Fruit fly (Drosophila melanogaster) whole organism, wandering third instar larva: ENCODE data around the gene CG7352.

Source experiments
- Abd-B ChIP-seq: fragments of >200 bp; optimal IDR thresholded peaks from 2 replicates; lab custom pipeline; 2017; ENCODE audit warnings: missing biosample characterization, missing genetic modification characterization
- CG32264 ChIP-seq: fragments of 200-800 bp; sonication (Bioruptor generic); optimal IDR thresholded peaks from 2 replicates; lab custom pipeline; 2016; ENCODE audit warnings: missing biosample characterization, missing genetic modification characterization
- CG9705 ChIP-seq: fragments of 200-800 bp; sonication (Bioruptor generic); optimal IDR thresholded peaks from 2 replicates; lab custom pipeline; 2018; ENCODE audit warnings: missing biosample characterization, mild to moderate bottlenecking, missing genetic modification characterization
- CrebA ChIP-seq: fragments of 200-800 bp; sonication (Bioruptor generic); optimal IDR thresholded peaks from 2 replicates; lab custom pipeline; 2016; ENCODE audit warnings: missing biosample characterization, mild to moderate bottlenecking, missing genetic modification characterization, borderline replicate concordance
- Dfd ChIP-seq: fragments of >200 bp; optimal IDR thresholded peaks from 2 replicates; lab custom pipeline; 2017; ENCODE audit warnings: missing biosample characterization, missing genetic modification characterization
- Dif ChIP-seq: fragments of 200-275, 200-300 bp; sonication (Bioruptor generic); optimal IDR thresholded peaks from 2 replicates; lab custom pipeline; 2018; ENCODE audit warnings: missing biosample characterization, missing genetic modification characterization; ENCODE audit not compliant: partially characterized antibody
- GATAd ChIP-seq: sonication (Bioruptor generic); optimal IDR thresholded peaks from 2 replicates; lab custom pipeline; 2016; ENCODE audit warnings: missing biosample characterization, missing genetic modification characterization
- HLH106 ChIP-seq: fragments of 200-800 bp; optimal IDR thresholded peaks from 3 replicates; lab custom pipeline; 2019; ENCODE audit warnings: missing biosample characterization, mild to moderate bottlenecking, missing genetic modification characterization, moderate library complexity
- Hnf4 ChIP-seq: fragments of 200-800 bp; sonication (Bioruptor generic); optimal IDR thresholded peaks from 2 replicates; lab custom pipeline; 2016; ENCODE audit warnings: missing biosample characterization, mild to moderate bottlenecking, missing genetic modification characterization
- Hr78 ChIP-seq: fragments of >200 bp; optimal IDR thresholded peaks from 2 replicates; lab custom pipeline; 2017; ENCODE audit warnings: missing biosample characterization, missing genetic modification characterization
- Hr83 ChIP-seq: fragments of 200-300 bp; sonication (Bioruptor generic); optimal IDR thresholded peaks from 2 replicates; lab custom pipeline; 2016; ENCODE audit warnings: missing biosample characterization, mild to moderate bottlenecking, missing genetic modification characterization, moderate library complexity; ENCODE audit not compliant: poor library complexity, severe bottlenecking
- Jra ChIP-seq: sonication (Bioruptor generic); optimal IDR thresholded peaks from 2 replicates; lab custom pipeline; 2016; ENCODE audit warnings: missing biosample characterization, missing genetic modification characterization
- Mio ChIP-seq: sonication (Bioruptor generic); optimal IDR thresholded peaks from 2 replicates; lab custom pipeline; 2016; ENCODE audit warnings: missing biosample characterization, missing genetic modification characterization
- Myc ChIP-seq: fragments of >200 bp; optimal IDR thresholded peaks from 2 replicates; lab custom pipeline; 2017
- N ChIP-seq: fragments of >200 bp; optimal IDR thresholded peaks from 2 replicates; lab custom pipeline; 2018; ENCODE audit warnings: missing biosample characterization, missing external identifiers, missing genetic modification characterization
- OdsH ChIP-seq: fragments of 200-800 bp; sonication (Bioruptor generic); optimal IDR thresholded peaks from 2 replicates; lab custom pipeline; 2016; ENCODE audit warnings: missing biosample characterization, mild to moderate bottlenecking, missing genetic modification characterization
- Rel ChIP-seq, 2 experiments: fragments of 200-800 bp; sonication (Bioruptor generic) in 1 of 2; optimal IDR thresholded peaks; 2 replicates in 1 of 2; 3 replicates in 1 of 2; lab custom pipeline; 2016 to 2019; ENCODE audit warnings: mild to moderate bottlenecking in 2 of 2, missing biosample characterization in 2 of 2, missing genetic modification characterization in 2 of 2, moderate library complexity in 1 of 2
- Sp1 ChIP-seq: fragments of 200-800 bp; sonication (Bioruptor generic); optimal IDR thresholded peaks from 3 replicates; lab custom pipeline; 2019; ENCODE audit warnings: missing biosample characterization, mild to moderate bottlenecking, missing genetic modification characterization, moderate library complexity
- Vsx2 ChIP-seq: fragments of 200-300, 225-300 bp; sonication (Bioruptor generic); optimal IDR thresholded peaks from 2 replicates; lab custom pipeline; 2018; ENCODE audit warnings: missing biosample characterization, missing genetic modification characterization; ENCODE audit not compliant: partially characterized antibody
- br ChIP-seq: fragments of 200-800 bp; sonication (Bioruptor generic); optimal IDR thresholded peaks from 2 replicates; lab custom pipeline; 2016; ENCODE audit warnings: missing biosample characterization, missing genetic modification characterization
- brk ChIP-seq: fragments of 200-800 bp; sonication (Bioruptor generic); optimal IDR thresholded peaks from 2 replicates; lab custom pipeline; 2016; ENCODE audit warnings: missing biosample characterization, mild to moderate bottlenecking, missing genetic modification characterization
- dl ChIP-seq, 2 experiments: fragments of 175-275, 200-275 bp in 1 of 2; fragments of 200-275 bp in 1 of 2; sonication (Bioruptor generic); optimal IDR thresholded peaks; lab custom pipeline; 2018; ENCODE audit warnings: mild to moderate bottlenecking in 2 of 2, missing biosample characterization in 2 of 2, missing genetic modification characterization in 2 of 2, moderate library complexity in 2 of 2; ENCODE audit not compliant: partially characterized antibody in 2 of 2, insufficient read depth in 1 of 2
- dmrt93B ChIP-seq: fragments of 200-800 bp; sonication (Bioruptor generic); optimal IDR thresholded peaks from 2 replicates; lab custom pipeline; 2018; ENCODE audit warnings: missing biosample characterization, mild to moderate bottlenecking, missing genetic modification characterization
- dsf ChIP-seq: sonication (Bioruptor generic); optimal IDR thresholded peaks from 2 replicates; lab custom pipeline; 2016; ENCODE audit warnings: missing biosample characterization, missing genetic modification characterization, borderline replicate concordance
- ey ChIP-seq: fragments of 200-800 bp; sonication (Bioruptor generic); optimal IDR thresholded peaks from 2 replicates; lab custom pipeline; 2016; ENCODE audit warnings: missing biosample characterization, missing genetic modification characterization
- foxo ChIP-seq, 2 experiments: fragments of 200-800 bp; sonication (Bioruptor generic); optimal IDR thresholded peaks; 2 replicates in 1 of 2; 3 replicates in 1 of 2; lab custom pipeline; 2016 to 2017; ENCODE audit warnings: missing biosample characterization in 2 of 2, missing genetic modification characterization in 2 of 2
- fru ChIP-seq: fragments of 200-800 bp; sonication (Bioruptor generic); optimal IDR thresholded peaks from 3 replicates; lab custom pipeline; 2016; ENCODE audit warnings: missing biosample characterization, mild to moderate bottlenecking, missing genetic modification characterization
- h ChIP-seq: fragments of 200-800 bp; sonication (Bioruptor generic); optimal IDR thresholded peaks from 3 replicates; lab custom pipeline; 2016; ENCODE audit warnings: missing biosample characterization, mild to moderate bottlenecking, missing genetic modification characterization
- jim ChIP-seq: fragments of 175-275, 200-325 bp; sonication (Bioruptor generic); optimal IDR thresholded peaks from 2 replicates; lab custom pipeline; 2016; ENCODE audit warnings: missing biosample characterization, mild to moderate bottlenecking, missing genetic modification characterization
- lola ChIP-seq: fragments of >200 bp; optimal IDR thresholded peaks from 2 replicates; lab custom pipeline; 2017; ENCODE audit warnings: missing biosample characterization, missing genetic modification characterization
- pan ChIP-seq: fragments of >200 bp; optimal IDR thresholded peaks from 2 replicates; lab custom pipeline; 2017
- psq ChIP-seq: fragments of 200-800 bp; sonication (Bioruptor generic); optimal IDR thresholded peaks from 3 replicates; lab custom pipeline; 2017; ENCODE audit warnings: missing biosample characterization, mild to moderate bottlenecking, missing genetic modification characterization, moderate library complexity
- rgr ChIP-seq: fragments of 200-800 bp; sonication (Bioruptor generic); optimal IDR thresholded peaks from 3 replicates; lab custom pipeline; 2016; ENCODE audit warnings: missing biosample characterization, mild to moderate bottlenecking, missing genetic modification characterization
- sage ChIP-seq: fragments of 200-800 bp; sonication (Bioruptor generic); optimal IDR thresholded peaks from 2 replicates; lab custom pipeline; 2016; ENCODE audit warnings: missing biosample characterization, mild to moderate bottlenecking, missing genetic modification characterization
- sv ChIP-seq: fragments of 200-800 bp; sonication (Bioruptor generic); optimal IDR thresholded peaks from 3 replicates; lab custom pipeline; 2016; ENCODE audit warnings: missing biosample characterization, missing genetic modification characterization
- tai ChIP-seq: sonication (Bioruptor generic); optimal IDR thresholded peaks from 2 replicates; lab custom pipeline; 2016; ENCODE audit warnings: missing biosample characterization, missing genetic modification characterization
- usp ChIP-seq: fragments of >200 bp; optimal IDR thresholded peaks from 2 replicates; lab custom pipeline; 2017; ENCODE audit warnings: missing biosample characterization, missing genetic modification characterization
- woc ChIP-seq: sonication (Bioruptor generic); optimal IDR thresholded peaks from 2 replicates; lab custom pipeline; 2016; ENCODE audit warnings: missing biosample characterization, mild to moderate bottlenecking, missing genetic modification characterization

CG7352 gene

DNA sequence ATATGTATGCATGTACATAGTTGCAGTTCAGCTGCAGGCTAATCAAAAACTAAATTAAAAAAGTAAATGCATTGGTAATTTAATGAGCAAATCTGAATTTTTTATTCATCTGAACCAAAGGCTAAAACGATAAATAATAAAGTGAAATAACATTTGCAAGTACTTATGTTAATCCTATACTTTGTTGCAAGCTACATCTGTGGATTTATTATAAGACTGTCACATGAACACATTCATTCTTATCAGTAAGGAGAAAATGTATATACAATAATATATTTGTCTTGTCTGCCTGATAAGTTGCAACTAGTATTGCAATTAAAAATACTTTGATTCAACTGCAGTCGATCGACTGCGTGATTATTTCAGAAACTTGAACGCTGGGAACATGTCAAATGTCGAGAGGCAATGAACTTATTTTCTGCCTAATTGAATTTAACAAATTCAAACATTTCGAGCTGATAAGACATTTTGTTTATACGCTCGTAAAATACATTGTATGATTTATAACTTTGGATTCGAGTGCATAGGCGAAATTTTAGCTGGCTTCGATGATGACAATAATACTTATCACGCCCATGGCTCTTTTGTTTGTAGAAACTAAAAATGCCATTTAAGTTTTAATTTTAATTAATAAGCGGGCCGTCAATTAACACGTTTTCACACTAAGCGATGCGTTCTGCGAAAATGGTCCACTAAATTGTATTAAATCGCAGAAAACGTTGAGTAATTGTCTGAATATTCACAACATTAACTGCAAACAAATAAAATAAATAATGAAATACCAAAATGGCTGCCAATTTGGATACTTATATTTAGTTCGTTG lies 19.2 kb upstream of the CG7352 start:
- TF ChIP-seq br (GFP tag; lab: Kevin White, UChicago) (no peak), Hnf4 (GFP tag; lab: Kevin White, UChicago) (no peak)

DNA sequence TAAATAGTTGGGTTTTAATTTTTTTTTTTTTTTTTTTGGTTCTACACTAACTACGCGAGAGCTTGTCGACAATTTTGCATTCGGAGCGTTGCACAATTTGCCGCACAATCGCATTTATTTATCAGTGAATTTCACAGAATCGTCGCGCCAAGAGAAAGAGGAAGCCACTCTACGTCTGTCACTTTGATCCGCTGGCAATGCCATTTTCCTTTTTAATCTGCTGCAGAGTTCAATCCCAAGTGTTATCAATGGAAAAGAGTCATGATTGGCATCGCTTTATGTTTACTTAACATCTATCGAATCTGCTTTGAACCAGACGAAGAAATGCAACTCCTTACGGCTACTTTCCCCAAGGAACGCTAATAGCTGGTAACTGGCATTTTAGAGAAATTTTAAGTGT lies 17.8 kb upstream of the CG7352 start:
- no peak for TF ChIP-seq CG9705 (GFP tag; lab: Kevin White, UChicago)
- no peak for TF ChIP-seq pan (lab: Kevin White, UChicago)
- no peak for TF ChIP-seq dmrt93B (GFP tag; lab: Kevin White, UChicago)
- no peak for TF ChIP-seq ey (GFP tag; lab: Kevin White, UChicago)
- TF ChIP-seq N (GFP tag; lab: Kevin White, UChicago): no peak
- no peak for TF ChIP-seq GATAd
- no peak for TF ChIP-seq CrebA
- TF ChIP-seq usp: no peak

DNA sequence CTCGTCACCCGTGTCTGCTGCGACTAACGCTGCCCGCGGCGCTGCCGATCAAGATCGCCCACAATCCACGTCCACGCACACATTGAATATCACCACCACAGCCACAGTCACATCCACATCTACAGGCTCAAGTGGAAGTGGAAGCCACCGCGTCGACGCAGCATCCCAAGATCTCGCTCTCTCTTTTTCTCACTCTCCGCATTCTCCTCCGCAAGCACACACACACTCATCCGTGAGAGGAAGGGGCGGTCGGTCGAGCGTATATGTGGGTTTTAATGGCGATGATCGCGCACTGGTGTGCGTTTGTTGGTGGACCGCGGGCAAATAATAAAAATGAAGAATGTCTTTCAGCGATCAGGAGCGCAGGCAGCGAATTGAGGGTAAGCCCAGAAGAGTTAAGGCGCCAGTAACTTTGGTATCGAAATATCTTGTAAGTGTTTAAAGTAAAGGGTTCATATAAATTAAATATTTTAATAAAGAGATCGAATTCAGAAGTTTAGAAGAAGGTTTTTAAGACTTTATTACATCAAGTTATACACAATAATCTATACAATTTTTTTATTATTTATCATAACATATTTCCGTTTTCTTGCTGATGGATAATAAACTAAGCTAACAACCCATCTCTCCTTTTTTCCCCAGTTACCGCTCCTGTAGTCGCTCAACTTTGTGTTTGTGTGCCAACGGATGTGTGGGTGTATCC lies 13.5 kb upstream of the CG7352 start, which contains the start of gene Poxm:
Gene Poxm (minus strand): TSS at position 25 of the 703 bp plus-strand sequence.
- no peak for TF ChIP-seq CrebA
- peak; percentile 97 for TF ChIP-seq dmrt93B (GFP tag; lab: Kevin White, UChicago)
- TF ChIP-seq rgr (GFP tag; lab: Kevin White, UChicago): peak; percentile 81
- no peak for TF ChIP-seq woc (GFP tag; lab: Kevin White, UChicago)
- TF ChIP-seq Hr83: peak; percentile 19
- TF ChIP-seq Myc (lab: Kevin White, UChicago): no peak
- no peak for TF ChIP-seq Hr78 (GFP tag; lab: Kevin White, UChicago)
- TF ChIP-seq Rel (GFP tag; optimal IDR thresholded peaks at IDR 0.05; lab: Kevin White, UChicago): no peak
- TF ChIP-seq Rel (tag; optimal IDR thresholded peaks at IDR 0.05; lab: Kevin White, UChicago): peak; percentile 54
- TF ChIP-seq sage: peak; percentile 69
- no peak for TF ChIP-seq brk
- peak; percentile 17 for TF ChIP-seq Mio (GFP tag; lab: Kevin White, UChicago)
- peak; percentile 87 for TF ChIP-seq CG9705 (GFP tag; lab: Kevin White, UChicago)
- no peak for TF ChIP-seq pan (lab: Kevin White, UChicago)
- TF ChIP-seq tai: no peak
- peak; percentile 44 for TF ChIP-seq N (GFP tag; lab: Kevin White, UChicago)
- TF ChIP-seq GATAd: no peak
- peak; percentile 83 for TF ChIP-seq sv (GFP tag; lab: Kevin White, UChicago)
- no peak for TF ChIP-seq Vsx2
- TF ChIP-seq psq: peak; percentile 89
- no peak for TF ChIP-seq Abd-B
- peak; percentile 1 for TF ChIP-seq CG32264 (GFP tag; lab: Kevin White, UChicago)
- TF ChIP-seq Jra: peak; percentile 26
- peak; percentile 83 for TF ChIP-seq Dfd (GFP tag; lab: Kevin White, UChicago)
- TF ChIP-seq h: peak; percentile 90
- peak; percentile 95 for TF ChIP-seq HLH106
- TF ChIP-seq dl (GFP tag; optimal IDR thresholded peaks at IDR 0.05; lab: Kevin White, UChicago; ENCODE audit: insufficient read depth in 1 of 2, partially characterized antibody in 2 of 2): peak; percentile 45 to 52
- peak in 1 of 2 experiments; percentile 93 for TF ChIP-seq foxo (GFP tag; optimal IDR thresholded peaks at IDR 0.05; lab: Kevin White, UChicago)
- no peak for TF ChIP-seq lola (GFP tag; lab: Kevin White, UChicago)
- peak; percentile 78 for TF ChIP-seq Dif
- TF ChIP-seq Hnf4 (GFP tag; lab: Kevin White, UChicago): peak; percentile 49
- peak; percentile 62 for TF ChIP-seq br (GFP tag; lab: Kevin White, UChicago)
- no peak for TF ChIP-seq jim (GFP tag; lab: Kevin White, UChicago)
- TF ChIP-seq ey (GFP tag; lab: Kevin White, UChicago): peak; percentile 79
- TF ChIP-seq OdsH: peak; percentile 85
- TF ChIP-seq fru: peak; percentile 90
- TF ChIP-seq Sp1 (GFP tag; lab: Kevin White, UChicago): peak; percentile 94
- peak; percentile 46 for TF ChIP-seq dsf
- TF ChIP-seq usp: no peak
